Fruit fly (Drosophila melanogaster) whole organism, embryonic: ENCODE measurements around the gene Agpat2.

Source experiments
- ATbp ChIP-seq: fragments of 200-800 bp; sonication (Bioruptor generic); optimal IDR thresholded peaks from 2 replicates; lab custom pipeline; 2017; ENCODE audit warnings: missing biosample characterization, mild to moderate bottlenecking, missing genetic modification characterization, missing genetic modification reagents
- Atf3 ChIP-seq: fragments of 200-800 bp; sonication (Bioruptor generic); optimal IDR thresholded peaks from 3 replicates; lab custom pipeline; 2016; ENCODE audit warnings: missing biosample characterization, missing genetic modification characterization
- Atf6 ChIP-seq: fragments of 200-800 bp; sonication (Bioruptor generic); IDR thresholded peaks from 2 replicates; pipeline ENCODE4 v1.3.6; 2022; ENCODE audit warnings: missing biosample characterization, missing genetic modification characterization
- B-H2 ChIP-seq: fragments of 200-800 bp; sonication (Bioruptor generic); optimal IDR thresholded peaks from 2 replicates; lab custom pipeline; 2018; ENCODE audit warnings: missing biosample characterization, mild to moderate bottlenecking, missing genetic modification characterization
- C15 ChIP-seq: fragments of 200-800 bp; sonication (Bioruptor generic); IDR thresholded peaks from 3 replicates; pipeline ENCODE4 v1.3.6; 2022; ENCODE audit warnings: missing biosample characterization, missing genetic modification characterization
- CG11695 ChIP-seq: fragments of 200-800 bp; sonication (Bioruptor generic); IDR thresholded peaks from 3 replicates; pipeline ENCODE4 v1.3.6; 2022; ENCODE audit warnings: missing biosample characterization, missing genetic modification characterization
- CG11723 ChIP-seq: fragments of 200-800 bp; sonication (Bioruptor generic); optimal IDR thresholded peaks from 2 replicates; lab custom pipeline; 2017; ENCODE audit warnings: missing biosample characterization, mild to moderate bottlenecking, missing genetic modification characterization
- CG12769 ChIP-seq: fragments of 200-800 bp; sonication (Bioruptor generic); optimal IDR thresholded peaks from 2 replicates; lab custom pipeline; 2019; ENCODE audit warnings: missing biosample characterization, mild to moderate bottlenecking, missing genetic modification characterization, moderate library complexity
- CG13775 ChIP-seq: fragments of 200-800 bp; sonication (Bioruptor generic); optimal IDR thresholded peaks from 3 replicates; lab custom pipeline; 2017; ENCODE audit warnings: missing biosample characterization, mild to moderate bottlenecking, missing genetic modification characterization
- CG14441 ChIP-seq: fragments of 200-800 bp; sonication (Bioruptor generic); IDR thresholded peaks from 2 replicates; pipeline ENCODE4 v1.3.6; 2022; ENCODE audit warnings: missing biosample characterization, missing genetic modification characterization
- CG15073 ChIP-seq: fragments of 200-800 bp; sonication (Bioruptor generic); optimal IDR thresholded peaks from 2 replicates; lab custom pipeline; 2016; ENCODE audit warnings: missing biosample characterization, missing genetic modification characterization
- CG15269 ChIP-seq: fragments of 200-800 bp; sonication (Bioruptor generic); optimal IDR thresholded peaks from 2 replicates; lab custom pipeline; 2018; ENCODE audit warnings: missing biosample characterization, mild to moderate bottlenecking, missing genetic modification characterization, moderate library complexity
- CG17802 ChIP-seq: fragments of 200-800 bp; sonication (Bioruptor generic); optimal IDR thresholded peaks from 2 replicates; lab custom pipeline; 2018; ENCODE audit warnings: missing biosample characterization, mild to moderate bottlenecking, missing genetic modification characterization, moderate library complexity
- CG18011 ChIP-seq: fragments of 200-800 bp; sonication (Bioruptor generic); optimal IDR thresholded peaks from 2 replicates; lab custom pipeline; 2017; ENCODE audit warnings: missing biosample characterization, missing genetic modification characterization, mild to moderate bottlenecking, moderate library complexity, missing genotype
- CG18599 ChIP-seq: fragments of 200-800 bp; sonication (Bioruptor generic); optimal IDR thresholded peaks from 3 replicates; lab custom pipeline; 2017; ENCODE audit warnings: missing biosample characterization, missing genetic modification characterization, mild to moderate bottlenecking, moderate library complexity, missing genetic modification reagents
- CG18764 ChIP-seq: fragments of 200-800 bp; sonication (Bioruptor generic); optimal IDR thresholded peaks from 3 replicates; lab custom pipeline; 2016; ENCODE audit warnings: missing biosample characterization, missing genetic modification characterization
- CG31365 ChIP-seq: fragments of 200-800 bp; sonication (Bioruptor generic); optimal IDR thresholded peaks from 2 replicates; lab custom pipeline; 2018; ENCODE audit warnings: missing biosample characterization, mild to moderate bottlenecking, missing genetic modification characterization
- CG31441 ChIP-seq: fragments of 200-800 bp; sonication (Bioruptor generic); IDR thresholded peaks from 2 replicates; pipeline ENCODE4 v1.3.6; 2022; ENCODE audit warnings: missing biosample characterization, missing genetic modification characterization
- CG3281 ChIP-seq: fragments of 200-800 bp; sonication (Bioruptor generic); optimal IDR thresholded peaks from 3 replicates; lab custom pipeline; 2017; ENCODE audit warnings: missing biosample characterization, mild to moderate bottlenecking, missing genetic modification characterization
- CG4424 ChIP-seq: fragments of 200-800 bp; sonication (Bioruptor generic); optimal IDR thresholded peaks from 3 replicates; lab custom pipeline; 2016; ENCODE audit warnings: missing biosample characterization, missing genetic modification characterization
- CG6254 ChIP-seq: fragments of 200-800 bp; sonication (Bioruptor generic); optimal IDR thresholded peaks from 3 replicates; lab custom pipeline; 2017; ENCODE audit warnings: mild to moderate bottlenecking, missing biosample characterization, missing genetic modification reagents, missing genetic modification characterization
- CG6765 ChIP-seq: fragments of 200-800 bp; sonication (Bioruptor generic); optimal IDR thresholded peaks from 3 replicates; lab custom pipeline; 2017; ENCODE audit warnings: missing biosample characterization, mild to moderate bottlenecking, missing genetic modification characterization
- CG6854 ChIP-seq: fragments of 200-800 bp; sonication (Bioruptor generic); optimal IDR thresholded peaks from 3 replicates; lab custom pipeline; 2017; ENCODE audit warnings: missing biosample characterization, mild to moderate bottlenecking, missing genetic modification characterization
- CG8944 ChIP-seq: fragments of 200-800 bp; sonication (Bioruptor generic); optimal IDR thresholded peaks from 3 replicates; lab custom pipeline; 2016; ENCODE audit warnings: missing biosample characterization, missing genetic modification characterization
- CG9215 ChIP-seq: fragments of 200-800 bp; sonication (Bioruptor generic); IDR thresholded peaks from 2 replicates; pipeline ENCODE4 v1.3.6; 2022; ENCODE audit warnings: missing biosample characterization, missing genetic modification characterization
- Doc2 ChIP-seq: fragments of 200-800 bp; sonication (Bioruptor generic); IDR thresholded peaks from 2 replicates; pipeline ENCODE4 v1.3.6; 2022; ENCODE audit warnings: missing biosample characterization, missing genetic modification characterization
- Dref ChIP-seq: fragments of 200-800 bp; sonication (Bioruptor generic); IDR thresholded peaks from 2 replicates; pipeline ENCODE4 v1.3.6; 2022; ENCODE audit warnings: missing biosample characterization, missing genetic modification characterization
- Fer1 ChIP-seq: fragments of 200-800 bp; sonication (Bioruptor generic); optimal IDR thresholded peaks from 2 replicates; lab custom pipeline; 2017; ENCODE audit warnings: missing biosample characterization, mild to moderate bottlenecking, missing genetic modification characterization
- Fer3 ChIP-seq: fragments of 200-800 bp; sonication (Bioruptor generic); optimal IDR thresholded peaks from 2 replicates; lab custom pipeline; 2018; ENCODE audit warnings: missing biosample characterization, mild to moderate bottlenecking, missing genetic modification characterization, moderate library complexity
- H2.0 ChIP-seq: fragments of 200-800 bp; sonication (Bioruptor generic); IDR thresholded peaks from 2 replicates; pipeline ENCODE4 v1.3.6; 2022; ENCODE audit warnings: missing biosample characterization, missing genetic modification characterization
- Mes4 ChIP-seq: fragments of 200-800 bp; sonication (Bioruptor generic); optimal IDR thresholded peaks from 2 replicates; lab custom pipeline; 2016; ENCODE audit warnings: missing biosample characterization, missing genetic modification characterization
- NC2α ChIP-seq: fragments of 200-800 bp; sonication (Bioruptor generic); optimal IDR thresholded peaks from 2 replicates; lab custom pipeline; 2016; ENCODE audit warnings: missing biosample characterization, missing genetic modification characterization
- NK7.1 ChIP-seq: fragments of 200-800 bp; sonication (Bioruptor generic); optimal IDR thresholded peaks from 3 replicates; lab custom pipeline; 2016; ENCODE audit warnings: missing biosample characterization, missing genetic modification characterization
- Pdp1 ChIP-seq, 2 experiments: fragments of 200-800 bp; sonication (Bioruptor generic); optimal IDR thresholded peaks; 3 replicates each; lab custom pipeline; 2016; ENCODE audit warnings: missing biosample characterization in 2 of 2, missing genetic modification characterization in 2 of 2, mild to moderate bottlenecking in 1 of 2, moderate library complexity in 1 of 2
- Rx ChIP-seq: fragments of 200-800 bp; sonication (Bioruptor generic); IDR thresholded peaks from 2 replicates; pipeline ENCODE4 v1.3.6; 2022; ENCODE audit warnings: missing biosample characterization, missing genetic modification characterization
- Side ChIP-seq: fragments of 200-800 bp; sonication (Bioruptor generic); optimal IDR thresholded peaks from 2 replicates; lab custom pipeline; 2016; ENCODE audit warnings: missing biosample characterization, missing genetic modification characterization
- Six4 ChIP-seq: fragments of 200-800 bp; sonication (Bioruptor generic); optimal IDR thresholded peaks from 2 replicates; lab custom pipeline; 2016; ENCODE audit warnings: missing biosample characterization, missing genetic modification characterization
- Stat92E ChIP-seq, 3 experiments: fragments of >200 bp in 2 of 3; fragments of 200-800 bp in 1 of 3; sonication (Bioruptor generic) in 1 of 3; optimal IDR thresholded peaks; 2 replicates each; lab custom pipeline; 2017 to 2019; ENCODE audit warnings: missing biosample characterization in 3 of 3, missing genetic modification characterization in 3 of 3, mild to moderate bottlenecking in 1 of 3, moderate library complexity in 1 of 3
- Vsx1 ChIP-seq: fragments of 200-800 bp; sonication (Bioruptor generic); optimal IDR thresholded peaks from 2 replicates; lab custom pipeline; 2017; ENCODE audit warnings: missing biosample characterization, mild to moderate bottlenecking, missing genetic modification characterization, missing genetic modification reagents
- bbx ChIP-seq: fragments of 200-800 bp; sonication (Bioruptor generic); IDR thresholded peaks from 2 replicates; pipeline ENCODE4 v1.3.6; 2022; ENCODE audit warnings: missing biosample characterization, missing genetic modification characterization; ENCODE audit not compliant: partially characterized antibody
- crc ChIP-seq: fragments of 200-800 bp; sonication (Bioruptor generic); optimal IDR thresholded peaks from 2 replicates; lab custom pipeline; 2016; ENCODE audit warnings: missing biosample characterization, missing genetic modification characterization
- gcm ChIP-seq: fragments of 200-800 bp; sonication (Bioruptor generic); optimal IDR thresholded peaks from 2 replicates; lab custom pipeline; 2019; ENCODE audit warnings: missing biosample characterization, mild to moderate bottlenecking, missing genetic modification characterization, moderate library complexity
- kni ChIP-seq: fragments of 200-800 bp; sonication (Bioruptor generic); optimal IDR thresholded peaks from 3 replicates; lab custom pipeline; 2017; ENCODE audit warnings: mild to moderate bottlenecking, missing biosample characterization, missing genetic modification reagents, missing genetic modification characterization
- maf-S ChIP-seq: fragments of 200-800 bp; sonication (Bioruptor generic); optimal IDR thresholded peaks from 2 replicates; lab custom pipeline; 2016; ENCODE audit warnings: missing biosample characterization, missing genetic modification characterization
- pfk ChIP-seq: fragments of 200-800 bp; sonication (Bioruptor generic); optimal IDR thresholded peaks from 2 replicates; lab custom pipeline; 2018; ENCODE audit warnings: missing biosample characterization, mild to moderate bottlenecking, missing genetic modification characterization, moderate library complexity
- ranshi ChIP-seq: fragments of 200-800 bp; sonication (Bioruptor generic); IDR thresholded peaks from 2 replicates; pipeline ENCODE4 v1.3.6; 2022; ENCODE audit warnings: missing biosample characterization, missing genetic modification characterization
- ro ChIP-seq: fragments of 200-800 bp; sonication (Bioruptor generic); IDR thresholded peaks from 2 replicates; pipeline ENCODE4 v1.3.6; 2022; ENCODE audit warnings: missing biosample characterization, missing genetic modification characterization
- scrt ChIP-seq: fragments of 200-800 bp; sonication (Bioruptor generic); optimal IDR thresholded peaks from 2 replicates; lab custom pipeline; 2018; ENCODE audit warnings: missing biosample characterization, mild to moderate bottlenecking, missing genetic modification characterization, moderate library complexity
- sob ChIP-seq: fragments of 200-800 bp; sonication (Bioruptor generic); IDR thresholded peaks from 2 replicates; pipeline ENCODE4 v1.3.6; 2022; ENCODE audit warnings: missing biosample characterization, missing genetic modification characterization
- stwl ChIP-seq: fragments of 200-800 bp; sonication (Bioruptor generic); optimal IDR thresholded peaks from 3 replicates; lab custom pipeline; 2018; ENCODE audit warnings: missing biosample characterization, mild to moderate bottlenecking, missing genetic modification characterization, moderate library complexity
- trh ChIP-seq: fragments of 200-800 bp; sonication (Bioruptor generic); optimal IDR thresholded peaks from 2 replicates; lab custom pipeline; 2016; ENCODE audit warnings: missing biosample characterization, missing genetic modification characterization
- zfh2 ChIP-seq: fragments of 200-800 bp; sonication (Bioruptor generic); optimal IDR thresholded peaks from 2 replicates; lab custom pipeline; 2016; ENCODE audit warnings: missing biosample characterization, missing genetic modification characterization

Agpat2 gene

dm6 chr2L:8488735-8489134, 24.9 kb upstream of the Agpat2 start, which contains the start of gene CG13088 (continued):
- TF ChIP-seq zfh2 (GFP tag; lab: Kevin White, UChicago), result peak; percentile 40
- TF ChIP-seq sob (GFP tag; lab: Robert Waterston, UW), result peak; percentile 68
- no peak for TF ChIP-seq Six4 (GFP tag; lab: Kevin White, UChicago)
- TF ChIP-seq crc (GFP tag; lab: Kevin White, UChicago), result no peak
- peak in 1 of 2 experiments; percentile 34 for TF ChIP-seq Pdp1 (GFP tag; optimal IDR thresholded peaks at IDR 0.05; lab: Kevin White, UChicago)
- TF ChIP-seq CG12769 (tag; lab: Kevin White, UChicago), result no peak
- no peak for TF ChIP-seq CG15073 (GFP tag; lab: Kevin White, UChicago)
- peak; percentile 28 for TF ChIP-seq maf-S (GFP tag; lab: Kevin White, UChicago)
- no peak for TF ChIP-seq H2.0 (GFP tag; lab: Robert Waterston, UW)
- no peak for TF ChIP-seq NC2α
- no peak for TF ChIP-seq CG31441 (GFP tag; lab: Robert Waterston, UW)
- TF ChIP-seq CG3281 (GFP tag; lab: Kevin White, UChicago), result no peak
- peak; percentile 96 for TF ChIP-seq CG14441
- no peak for TF ChIP-seq Atf6 (GFP tag; lab: Robert Waterston, UW)
- peak; percentile 55 for TF ChIP-seq B-H2 (GFP tag; lab: Kevin White, UChicago)
- TF ChIP-seq C15 (GFP tag; lab: Robert Waterston, UW), result no peak
- no peak for TF ChIP-seq trh (GFP tag; lab: Kevin White, UChicago)
- TF ChIP-seq kni, result no peak
- no peak for TF ChIP-seq pfk
- no peak for TF ChIP-seq CG6254 (GFP tag; lab: Kevin White, UChicago)
- no peak for TF ChIP-seq CG11723
- no peak for TF ChIP-seq CG4424 (GFP tag; lab: Kevin White, UChicago)
- no peak for TF ChIP-seq Vsx1
- TF ChIP-seq CG9215, result no peak
- no peak for TF ChIP-seq Rx (GFP tag; lab: Robert Waterston, UW)
- TF ChIP-seq CG17802, result peak; percentile 33
- TF ChIP-seq Doc2 (GFP tag; lab: Robert Waterston, UW), result no peak
- TF ChIP-seq stwl (tag; lab: Kevin White, UChicago), result peak; percentile 93
- no peak for TF ChIP-seq bbx
- TF ChIP-seq CG8944, result peak; percentile 10
- TF ChIP-seq Mes4 (GFP tag; lab: Kevin White, UChicago), result no peak
- no peak for TF ChIP-seq CG18011 (GFP tag; lab: Kevin White, UChicago)
- no peak for TF ChIP-seq CG6765
- TF ChIP-seq CG18764 (GFP tag; lab: Kevin White, UChicago), result no peak
- peak; percentile 12 for TF ChIP-seq Side
- TF ChIP-seq ro, result no peak
- TF ChIP-seq NK7.1 (GFP tag; lab: Kevin White, UChicago), result no peak
- no peak for TF ChIP-seq CG11695 (GFP tag; lab: Robert Waterston, UW)
- TF ChIP-seq Fer3 (tag; lab: Kevin White, UChicago), result no peak
- no peak for TF ChIP-seq CG13775
- TF ChIP-seq gcm (GFP tag; lab: Kevin White, UChicago), result no peak
- peak; percentile 54 for TF ChIP-seq Dref (GFP tag; lab: Robert Waterston, UW)
- no peak for TF ChIP-seq Fer1 (GFP tag; lab: Kevin White, UChicago)
- TF ChIP-seq Stat92E (GFP tag; optimal IDR thresholded peaks at IDR 0.05; lab: Kevin White, UChicago), result peak in 1 of 3 experiments; percentile 22
- no peak for TF ChIP-seq ranshi (GFP tag; lab: Robert Waterston, UW)
- TF ChIP-seq CG6854, result no peak
- TF ChIP-seq CG18599 (GFP tag; lab: Kevin White, UChicago), result no peak
- TF ChIP-seq ATbp, result no peak
- TF ChIP-seq CG31365 (tag; lab: Kevin White, UChicago), result peak; percentile 99
- no peak for TF ChIP-seq scrt (GFP tag; lab: Kevin White, UChicago)
- TF ChIP-seq CG15269 (tag; lab: Kevin White, UChicago), result no peak
- no peak for TF ChIP-seq Atf3 (GFP tag; lab: Kevin White, UChicago)
